Worm (Caenorhabditis elegans): ENCODE data around the gene gfi-3.

- TF ChIP-seq ztf-29 (GFP tag; IDR thresholded peaks at IDR 0.05) = no peak
- TF ChIP-seq T22C8.4 (GFP tag; IDR thresholded peaks at IDR 0.05) = no peak
- TF ChIP-seq cog-1 (tag; optimal IDR thresholded peaks at IDR 0.05) = no peak
- no peak for TF ChIP-seq tab-1 (GFP tag; IDR thresholded peaks at IDR 0.05)
- TF ChIP-seq flt-1 (GFP tag; IDR thresholded peaks at IDR 0.05) = no peak
- TF ChIP-seq ref-1 (GFP tag; conservative IDR thresholded peaks at IDR 0.05) = no peak
- TF ChIP-seq med-1 (GFP tag; optimal IDR thresholded peaks at IDR 0.05; ENCODE audit: insufficient read depth) = no peak
- TF ChIP-seq klf-2 (GFP tag; conservative IDR thresholded peaks at IDR 0.05) = no peak
- TF ChIP-seq ztf-23 (GFP tag; IDR thresholded peaks at IDR 0.05) = no peak
These were observed 32.4 kb downstream of the gfi-3 start, which contains the start of gene fbxa-141 for ce11 chrX:14512817-14513216.

Data from whole organism, midembryonic.